Fruit fly (Drosophila melanogaster) whole organism, embryonic: ENCODE data around the gene dome.

Experiments
- Adf1 ChIP-seq: fragments of 200-800 bp; sonication (Bioruptor generic); IDR thresholded peaks from 2 replicates; pipeline ENCODE4 v1.3.6; 2022; ENCODE audit warnings: missing biosample characterization, missing genetic modification characterization
- Bgb ChIP-seq: fragments of 200-800 bp; sonication (Bioruptor generic); IDR thresholded peaks from 2 replicates; pipeline ENCODE4 v1.3.6; 2022; ENCODE audit warnings: missing biosample characterization, missing genetic modification characterization; ENCODE audit not compliant: partially characterized antibody
- CG10267 ChIP-seq: fragments of 200-800 bp; sonication (Bioruptor generic); optimal IDR thresholded peaks from 2 replicates; lab custom pipeline; 2018; ENCODE audit warnings: missing biosample characterization, mild to moderate bottlenecking, missing genetic modification characterization, moderate library complexity
- CG10979 ChIP-seq: fragments of 200-800 bp; sonication (Bioruptor generic); optimal IDR thresholded peaks from 2 replicates; lab custom pipeline; 2018; ENCODE audit warnings: missing biosample characterization, mild to moderate bottlenecking, missing genetic modification characterization, moderate library complexity
- CG12155 ChIP-seq: fragments of 200-800 bp; sonication (Bioruptor generic); optimal IDR thresholded peaks from 3 replicates; lab custom pipeline; 2016; ENCODE audit warnings: missing biosample characterization, missing genetic modification characterization
- CG12299 ChIP-seq: fragments of 200-800 bp; sonication (Bioruptor generic); optimal IDR thresholded peaks from 2 replicates; lab custom pipeline; 2018; ENCODE audit warnings: missing biosample characterization, mild to moderate bottlenecking, missing genetic modification characterization
- CG13287 ChIP-seq: fragments of 200-800 bp; sonication (Bioruptor generic); IDR thresholded peaks from 2 replicates; pipeline ENCODE4 v1.3.6; 2022; ENCODE audit warnings: missing biosample characterization, missing genetic modification characterization; ENCODE audit not compliant: partially characterized antibody
- CG14710 ChIP-seq: fragments of 200-800 bp; sonication (Bioruptor generic); optimal IDR thresholded peaks from 3 replicates; lab custom pipeline; 2019; ENCODE audit warnings: missing biosample characterization, mild to moderate bottlenecking, missing genetic modification characterization, moderate library complexity
- CG1603 ChIP-seq: fragments of 200-800 bp; sonication (Bioruptor generic); optimal IDR thresholded peaks from 2 replicates; lab custom pipeline; 2019; ENCODE audit warnings: missing biosample characterization, mild to moderate bottlenecking, missing genetic modification characterization, moderate library complexity
- CG17568 ChIP-seq: fragments of 200-800 bp; sonication (Bioruptor generic); optimal IDR thresholded peaks from 2 replicates; lab custom pipeline; 2018; ENCODE audit warnings: missing biosample characterization, mild to moderate bottlenecking, missing genetic modification characterization, moderate library complexity
- CG1792 ChIP-seq: fragments of 200-800 bp; sonication (Bioruptor generic); optimal IDR thresholded peaks from 2 replicates; lab custom pipeline; 2016; ENCODE audit warnings: missing biosample characterization, missing genetic modification characterization
- CG34224 ChIP-seq: fragments of 200-800 bp; sonication (Bioruptor generic); IDR thresholded peaks from 3 replicates; pipeline ENCODE4 v1.3.6; 2022; ENCODE audit warnings: missing biosample characterization, missing genetic modification characterization; ENCODE audit not compliant: partially characterized antibody
- CG34376 ChIP-seq: fragments of 200-800 bp; sonication (Bioruptor generic); optimal IDR thresholded peaks from 2 replicates; lab custom pipeline; 2018; ENCODE audit warnings: missing biosample characterization, mild to moderate bottlenecking, missing genetic modification characterization
- CG4360 ChIP-seq: fragments of 200-800 bp; sonication (Bioruptor generic); IDR thresholded peaks from 2 replicates; pipeline ENCODE4 v1.3.6; 2022; ENCODE audit warnings: missing biosample characterization, missing genetic modification characterization
- CG7372 ChIP-seq: fragments of 200-800 bp; sonication (Bioruptor generic); IDR thresholded peaks from 2 replicates; pipeline ENCODE4 v1.3.6; 2022; ENCODE audit warnings: missing biosample characterization, missing genetic modification characterization
- CG8478 ChIP-seq: fragments of >200 bp; optimal IDR thresholded peaks from 2 replicates; lab custom pipeline; 2018
- CG9215 ChIP-seq: fragments of 200-800 bp; sonication (Bioruptor generic); IDR thresholded peaks from 2 replicates; pipeline ENCODE4 v1.3.6; 2022; ENCODE audit warnings: missing biosample characterization, missing genetic modification characterization
- CG9932 ChIP-seq: fragments of 200-800 bp; sonication (Bioruptor generic); IDR thresholded peaks from 2 replicates; pipeline ENCODE4 v1.3.6; 2022; ENCODE audit warnings: missing biosample characterization, missing genetic modification characterization
- Dll ChIP-seq: fragments of 200-800 bp; sonication (Bioruptor generic); IDR thresholded peaks from 4 replicates; pipeline ENCODE4 v1.3.6; 2022; ENCODE audit warnings: missing biosample characterization, missing genetic modification characterization; ENCODE audit not compliant: partially characterized antibody
- Doc2 ChIP-seq: fragments of 200-800 bp; sonication (Bioruptor generic); IDR thresholded peaks from 2 replicates; pipeline ENCODE4 v1.3.6; 2022; ENCODE audit warnings: missing biosample characterization, missing genetic modification characterization
- Doc3 ChIP-seq: fragments of 200-800 bp; sonication (Bioruptor generic); IDR thresholded peaks from 3 replicates; pipeline ENCODE4 v1.3.6; 2022; ENCODE audit warnings: missing biosample characterization, missing genetic modification characterization; ENCODE audit not compliant: partially characterized antibody
- Elba2 ChIP-seq: fragments of 200-800 bp; sonication (Bioruptor generic); optimal IDR thresholded peaks from 3 replicates; lab custom pipeline; 2016; ENCODE audit warnings: missing biosample characterization, missing genetic modification characterization
- Fer1 ChIP-seq: fragments of 200-800 bp; sonication (Bioruptor generic); optimal IDR thresholded peaks from 2 replicates; lab custom pipeline; 2017; ENCODE audit warnings: missing biosample characterization, mild to moderate bottlenecking, missing genetic modification characterization
- HmgZ ChIP-seq: fragments of 200-800 bp; sonication (Bioruptor generic); optimal IDR thresholded peaks from 2 replicates; lab custom pipeline; 2018; ENCODE audit warnings: missing biosample characterization, mild to moderate bottlenecking, missing genetic modification characterization
- Lpt ChIP-seq: fragments of >200 bp; optimal IDR thresholded peaks from 2 replicates; lab custom pipeline; 2018; ENCODE audit warnings: missing biosample characterization, missing genetic modification characterization
- MESR4 ChIP-seq: fragments of 200-800 bp; sonication (Bioruptor generic); optimal IDR thresholded peaks from 2 replicates; lab custom pipeline; 2018; ENCODE audit warnings: missing biosample characterization, mild to moderate bottlenecking, missing genetic modification characterization, moderate library complexity
- Nf-YB ChIP-seq: fragments of 200-800 bp; sonication (Bioruptor generic); optimal IDR thresholded peaks from 3 replicates; lab custom pipeline; 2019; ENCODE audit warnings: missing biosample characterization, mild to moderate bottlenecking, missing genetic modification characterization, moderate library complexity
- Opbp ChIP-seq: fragments of 200-800 bp; sonication (Bioruptor generic); IDR thresholded peaks from 3 replicates; pipeline ENCODE4 v1.3.6; 2022; ENCODE audit warnings: missing biosample characterization, missing genetic modification characterization; ENCODE audit not compliant: partially characterized antibody
- PHDP ChIP-seq: fragments of 200-800 bp; sonication (Bioruptor generic); optimal IDR thresholded peaks from 3 replicates; lab custom pipeline; 2018; ENCODE audit warnings: missing biosample characterization, mild to moderate bottlenecking, missing genetic modification characterization, moderate library complexity
- Side ChIP-seq: fragments of 200-800 bp; sonication (Bioruptor generic); optimal IDR thresholded peaks from 2 replicates; lab custom pipeline; 2016; ENCODE audit warnings: missing biosample characterization, missing genetic modification characterization
- Xrp1 ChIP-seq: fragments of 200-800 bp; sonication (Bioruptor generic); IDR thresholded peaks from 2 replicates; pipeline ENCODE4 v1.3.6; 2022; ENCODE audit warnings: missing biosample characterization, missing genetic modification characterization
- YL-1 ChIP-seq: fragments of 200-800 bp; sonication (Bioruptor generic); optimal IDR thresholded peaks from 3 replicates; lab custom pipeline; 2017; ENCODE audit warnings: missing biosample characterization, mild to moderate bottlenecking, missing genetic modification characterization
- ac ChIP-seq: fragments of 200-800 bp; sonication (Bioruptor generic); optimal IDR thresholded peaks from 3 replicates; lab custom pipeline; 2017; ENCODE audit warnings: missing biosample characterization, mild to moderate bottlenecking, missing genetic modification characterization
- al ChIP-seq: fragments of 200-800 bp; sonication (Bioruptor generic); IDR thresholded peaks from 2 replicates; pipeline ENCODE4 v1.3.6; 2022; ENCODE audit warnings: missing biosample characterization, missing genetic modification characterization
- amos ChIP-seq: fragments of 200-800 bp; sonication (Bioruptor generic); IDR thresholded peaks from 2 replicates; pipeline ENCODE4 v1.3.6; 2022; ENCODE audit warnings: missing biosample characterization, missing genetic modification characterization; ENCODE audit not compliant: partially characterized antibody
- aop ChIP-seq: fragments of 200-800 bp; sonication (Bioruptor generic); IDR thresholded peaks from 2 replicates; pipeline ENCODE4 v1.3.6; 2022; ENCODE audit warnings: missing biosample characterization, missing genetic modification characterization
- chinmo ChIP-seq: fragments of 200-800 bp; sonication (Bioruptor generic); IDR thresholded peaks from 4 replicates; pipeline ENCODE4 v1.3.6; 2022; ENCODE audit warnings: missing biosample characterization, missing genetic modification characterization; ENCODE audit not compliant: partially characterized antibody
- ci ChIP-seq: fragments of 200-800 bp; sonication (Bioruptor generic); IDR thresholded peaks from 3 replicates; pipeline ENCODE4 v1.3.6; 2022; ENCODE audit warnings: missing biosample characterization, missing genetic modification characterization
- crol ChIP-seq: fragments of 200-800 bp; sonication (Bioruptor generic); IDR thresholded peaks from 2 replicates; pipeline ENCODE4 v1.3.6; 2022; ENCODE audit warnings: missing biosample characterization, missing genetic modification characterization
- cwo ChIP-seq: fragments of 200-800 bp; sonication (Bioruptor generic); optimal IDR thresholded peaks from 3 replicates; lab custom pipeline; 2017; ENCODE audit warnings: missing biosample characterization, missing genetic modification characterization, mild to moderate bottlenecking, moderate library complexity, missing genetic modification reagents
- esg ChIP-seq: fragments of 200-800 bp; sonication (Bioruptor generic); conservative IDR thresholded peaks from 2 replicates; pipeline ENCODE4 v1.3.6; 2022; ENCODE audit warnings: missing biosample characterization, missing genetic modification characterization
- ftz-f1 ChIP-seq: fragments of 200-800 bp; sonication (Bioruptor generic); optimal IDR thresholded peaks from 2 replicates; lab custom pipeline; 2016; ENCODE audit warnings: missing biosample characterization, missing genetic modification characterization
- kah ChIP-seq: fragments of 200-800 bp; sonication (Bioruptor generic); optimal IDR thresholded peaks from 2 replicates; lab custom pipeline; 2018; ENCODE audit warnings: missing biosample characterization, mild to moderate bottlenecking, missing genetic modification characterization
- nerfin-1 ChIP-seq: fragments of 200-800 bp; sonication (Bioruptor generic); optimal IDR thresholded peaks from 3 replicates; lab custom pipeline; 2019; ENCODE audit warnings: missing biosample characterization, mild to moderate bottlenecking, missing genetic modification characterization, moderate library complexity
- nom ChIP-seq: fragments of 200-800 bp; sonication (Bioruptor generic); optimal IDR thresholded peaks from 2 replicates; lab custom pipeline; 2017; ENCODE audit warnings: missing biosample characterization, missing genetic modification characterization, mild to moderate bottlenecking, moderate library complexity, missing genetic modification reagents
- p53 ChIP-seq: fragments of 200-800 bp; sonication (Bioruptor generic); optimal IDR thresholded peaks from 2 replicates; lab custom pipeline; 2016; ENCODE audit warnings: missing biosample characterization, missing genetic modification characterization
- pfk ChIP-seq: fragments of 200-800 bp; sonication (Bioruptor generic); optimal IDR thresholded peaks from 2 replicates; lab custom pipeline; 2018; ENCODE audit warnings: missing biosample characterization, mild to moderate bottlenecking, missing genetic modification characterization, moderate library complexity
- pita ChIP-seq: fragments of 200-800 bp; sonication (Bioruptor generic); optimal IDR thresholded peaks from 2 replicates; lab custom pipeline; 2017; ENCODE audit warnings: missing biosample characterization, mild to moderate bottlenecking, missing genetic modification characterization
- psq ChIP-seq: fragments of 200-800 bp; sonication (Bioruptor generic); optimal IDR thresholded peaks from 2 replicates; lab custom pipeline; 2017; ENCODE audit warnings: missing biosample characterization, missing genetic modification characterization
- tin ChIP-seq: fragments of 200-800 bp; sonication (Bioruptor generic); optimal IDR thresholded peaks from 3 replicates; lab custom pipeline; 2016; ENCODE audit warnings: missing biosample characterization, missing genetic modification characterization

dome gene

dm6 chrX:19631365-19631832 lies 51.9 kb downstream of the dome start (continued):
- TF ChIP-seq Elba2 (GFP tag; lab: Kevin White, UChicago) = peak; percentile 3
- TF ChIP-seq aop (GFP tag; lab: Robert Waterston, UW) = no peak
- TF ChIP-seq CG34376 (GFP tag; lab: Kevin White, UChicago) = peak; percentile 43
- no peak for TF ChIP-seq pita (GFP tag; lab: Kevin White, UChicago)
- TF ChIP-seq CG10267 = no peak
- peak; percentile 78 for TF ChIP-seq CG9215 (GFP tag; lab: Robert Waterston, UW)
- peak; percentile 51 for TF ChIP-seq CG12155 (GFP tag; lab: Kevin White, UChicago)
- no peak for TF ChIP-seq tin
- no peak for TF ChIP-seq esg (GFP tag; lab: Robert Waterston, UW)
- no peak for TF ChIP-seq Lpt (GFP tag; lab: Kevin White, UChicago)
- peak; percentile 83 for TF ChIP-seq CG4360 (GFP tag; lab: Robert Waterston, UW)
- TF ChIP-seq CG13287 (GFP tag; lab: Robert Waterston, UW) = peak; percentile 49; the same call in 1 of the 2 replicates
- no peak for TF ChIP-seq pfk
- TF ChIP-seq crol (GFP tag; lab: Robert Waterston, UW) = peak; percentile 91
- peak; percentile 98 for TF ChIP-seq chinmo (GFP tag; lab: Robert Waterston, UW)
- TF ChIP-seq Nf-YB (GFP tag; lab: Kevin White, UChicago) = no peak
- TF ChIP-seq al (GFP tag; lab: Robert Waterston, UW) = no peak
- peak; percentile 70; the same call in 2 of the 3 replicates for TF ChIP-seq ci
- no peak for TF ChIP-seq CG10979 (tag; lab: Kevin White, UChicago)
- TF ChIP-seq CG34224 (GFP tag; lab: Robert Waterston, UW) = peak; percentile 56; the same call in 2 of the 3 replicates
- TF ChIP-seq cwo (GFP tag; lab: Kevin White, UChicago) = no peak
- TF ChIP-seq CG1603 (tag; lab: Kevin White, UChicago) = no peak
- peak; percentile 25 for TF ChIP-seq ftz-f1
- no peak for TF ChIP-seq Doc3 (GFP tag; lab: Robert Waterston, UW)
- peak; percentile 44 for TF ChIP-seq YL-1
- TF ChIP-seq Fer1 = peak; percentile 12
- TF ChIP-seq HmgZ (tag; lab: Kevin White, UChicago) = peak; percentile 11
- TF ChIP-seq CG17568 = no peak
- no peak for TF ChIP-seq CG1792 (GFP tag; lab: Kevin White, UChicago)
- TF ChIP-seq amos = peak; percentile 51; the same call in 1 of the 2 replicates
- peak; percentile 87 for TF ChIP-seq Adf1 (GFP tag; lab: Robert Waterston, UW)
- TF ChIP-seq CG9932 (GFP tag; lab: Robert Waterston, UW) = no peak
- no peak for TF ChIP-seq CG14710 (tag; lab: Kevin White, UChicago)
- TF ChIP-seq Side = no peak
- peak; percentile 53 for TF ChIP-seq CG8478 (lab: Kevin White, UChicago)
- TF ChIP-seq nerfin-1 (tag; lab: Kevin White, UChicago) = peak; percentile 20
- TF ChIP-seq Opbp = peak; percentile 31; the same call in 1 of the 3 replicates
- TF ChIP-seq CG12299 = no peak
- 0 out of 4 replicates have a peak, but pooled peaks have one; percentile 28 for TF ChIP-seq Dll (GFP tag; lab: Robert Waterston, UW)
- TF ChIP-seq p53 (GFP tag; lab: Kevin White, UChicago) = peak; percentile 98
- TF ChIP-seq PHDP (tag; lab: Kevin White, UChicago) = no peak
- no peak for TF ChIP-seq psq (GFP tag; lab: Kevin White, UChicago)
- peak; percentile 13 for TF ChIP-seq MESR4
- TF ChIP-seq Xrp1 = no peak
- TF ChIP-seq nom (GFP tag; lab: Kevin White, UChicago) = peak; percentile 62
- peak; percentile 42; the same call in 1 of the 2 replicates for TF ChIP-seq Bgb
- TF ChIP-seq Doc2 (GFP tag; lab: Robert Waterston, UW) = no peak
- peak; percentile 39 for TF ChIP-seq kah
- no peak for TF ChIP-seq ac
- TF ChIP-seq CG7372 (GFP tag; lab: Robert Waterston, UW) = no peak
